Worm (Caenorhabditis elegans): ENCODE measurements around the gene ufd-1.

ufd-1 gene

ce11 chrIV:12287628-12288027 lies 43.1 kb downstream of the ufd-1 start, which contains the start of gene erl-1:
Gene erl-1 (plus strand): TSS chrIV:12287928.
- TF ChIP-seq dao-5 (tag; optimal IDR thresholded peaks at IDR 0.05): no peak

ce11 chrIV:12282873-12283272 lies 47.8 kb downstream of the ufd-1 start, which contains the start of gene hpo-12:
Gene hpo-12 (plus strand): TSS chrIV:12283173.
- TF ChIP-seq dao-5 (tag; optimal IDR thresholded peaks at IDR 0.05) (no peak), W03F9.2 (tag; optimal IDR thresholded peaks at IDR 0.05) (no peak), him-1 (tag; optimal IDR thresholded peaks at IDR 0.05) (no peak)

- TF ChIP-seq him-1 (tag; optimal IDR thresholded peaks at IDR 0.05): no peak
- TF ChIP-seq W03F9.2 (tag; optimal IDR thresholded peaks at IDR 0.05): peak; percentile 13
Observed at ce11 chrIV:12282157-12282789, 48.4 kb downstream of the ufd-1 start, which contains the start of the genes C42C1.12 and C42C1.19. Gene C42C1.12 (minus strand): TSS chrIV:12282207. Gene C42C1.19 (plus strand): TSS chrIV:12282739.
